Worm (Caenorhabditis elegans) whole organism, late embryonic: Measurements from ENCODE around the gene nmt-1.
A peak's percentile ranks its signal among the peaks of the same experiment; 100 is the strongest.

ENCODE experiments used
- C08G9.2 ChIP-seq: sonication (generic microtip); optimal IDR thresholded peaks from 2 replicates; lab custom pipeline; 2016; ENCODE audit warnings: mild to moderate bottlenecking, missing genetic modification characterization, moderate library complexity, missing compliant biosample characterization
- C38D4.7 ChIP-seq: fragments of 200-800 bp; sonication (Bioruptor generic); optimal IDR thresholded peaks from 2 replicates; lab custom pipeline; 2018; ENCODE audit warnings: mild to moderate bottlenecking, missing genetic modification characterization, moderate library complexity, missing compliant biosample characterization
- K02D7.2 ChIP-seq: sonication (generic microtip); optimal IDR thresholded peaks from 2 replicates; lab custom pipeline; 2017; ENCODE audit warnings: mild to moderate bottlenecking, missing genetic modification characterization, missing compliant biosample characterization
- T23F11.4 ChIP-seq: fragments of 200-800 bp; sonication (Bioruptor generic); optimal IDR thresholded peaks from 2 replicates; lab custom pipeline; 2018; ENCODE audit warnings: mild to moderate bottlenecking, missing genetic modification characterization, missing compliant biosample characterization
- Y22D7AL.16 ChIP-seq: sonication (generic microtip); optimal IDR thresholded peaks from 2 replicates; lab custom pipeline; 2016; ENCODE audit warnings: missing genetic modification characterization, missing compliant biosample characterization
- ahr-1 ChIP-seq: sonication (generic microtip); optimal IDR thresholded peaks from 2 replicates; lab custom pipeline; 2016; ENCODE audit warnings: missing genetic modification characterization, missing compliant biosample characterization
- ceh-18 ChIP-seq: sonication (generic microtip); optimal IDR thresholded peaks from 2 replicates; lab custom pipeline; 2016; ENCODE audit warnings: missing genetic modification characterization, missing compliant biosample characterization
- ceh-19 ChIP-seq: fragments of 200-800 bp; sonication (Bioruptor generic); optimal IDR thresholded peaks from 2 replicates; lab custom pipeline; 2018; ENCODE audit warnings: mild to moderate bottlenecking, missing genetic modification characterization, missing compliant biosample characterization
- ceh-2 ChIP-seq: sonication (generic microtip); optimal IDR thresholded peaks from 2 replicates; lab custom pipeline; 2016; ENCODE audit warnings: missing genotype, missing genetic modification characterization, missing compliant biosample characterization
- ceh-24 ChIP-seq: sonication (generic microtip); optimal IDR thresholded peaks from 2 replicates; lab custom pipeline; 2016; ENCODE audit warnings: mild to moderate bottlenecking, missing genetic modification characterization, missing compliant biosample characterization
- ceh-31 ChIP-seq: sonication (generic microtip); optimal IDR thresholded peaks from 2 replicates; lab custom pipeline; 2016; ENCODE audit warnings: missing genetic modification characterization, missing compliant biosample characterization
- ceh-6 ChIP-seq: fragments of 200-800 bp; sonication (Bioruptor generic); optimal IDR thresholded peaks from 2 replicates; lab custom pipeline; 2018; ENCODE audit warnings: mild to moderate bottlenecking, missing genetic modification characterization, missing compliant biosample characterization
- che-1 ChIP-seq: sonication (generic microtip); optimal IDR thresholded peaks from 2 replicates; lab custom pipeline; 2016; ENCODE audit warnings: mild to moderate bottlenecking, missing genetic modification characterization, missing compliant biosample characterization
- elt-2 ChIP-seq: sonication (generic microtip); optimal IDR thresholded peaks from 2 replicates; lab custom pipeline; 2016; ENCODE audit warnings: missing genetic modification reagents, missing genetic modification characterization, missing compliant biosample characterization
- fax-1 ChIP-seq: sonication (generic microtip); optimal IDR thresholded peaks from 2 replicates; lab custom pipeline; 2016; ENCODE audit warnings: missing genotype, missing genetic modification characterization, missing compliant biosample characterization
- fkh-6 ChIP-seq: sonication (generic microtip); optimal IDR thresholded peaks from 2 replicates; lab custom pipeline; 2016; ENCODE audit warnings: missing genetic modification characterization, missing compliant biosample characterization
- gmeb-2 ChIP-seq: sonication (generic microtip); optimal IDR thresholded peaks from 2 replicates; lab custom pipeline; 2016; ENCODE audit warnings: missing genetic modification characterization, inconsistent platforms, missing compliant biosample characterization
- hlh-13 ChIP-seq: fragments of 200-800 bp; sonication (Bioruptor generic); optimal IDR thresholded peaks from 2 replicates; lab custom pipeline; 2018; ENCODE audit warnings: mild to moderate bottlenecking, missing genetic modification characterization, missing compliant biosample characterization
- hlh-30 ChIP-seq: sonication (generic microtip); optimal IDR thresholded peaks from 2 replicates; lab custom pipeline; 2017; ENCODE audit warnings: antibody characterized with exemption, missing genetic modification characterization, missing compliant biosample characterization; ENCODE audit not compliant: insufficient read depth
- hlh-8 ChIP-seq: sonication (generic microtip); optimal IDR thresholded peaks from 2 replicates; lab custom pipeline; 2016; ENCODE audit warnings: missing genotype, missing genetic modification characterization, missing compliant biosample characterization
- lin-11 ChIP-seq: fragments of 200-800 bp; sonication (Bioruptor generic); optimal IDR thresholded peaks from 2 replicates; lab custom pipeline; 2018; ENCODE audit warnings: mild to moderate bottlenecking, missing genetic modification characterization, missing compliant biosample characterization
- nhr-232 ChIP-seq: sonication (generic microtip); optimal IDR thresholded peaks from 2 replicates; lab custom pipeline; 2016; ENCODE audit warnings: missing genetic modification characterization, missing compliant biosample characterization
- pat-9 ChIP-seq: fragments of 200-800 bp; sonication (Bioruptor generic); optimal IDR thresholded peaks from 2 replicates; lab custom pipeline; 2018; ENCODE audit warnings: mild to moderate bottlenecking, missing genetic modification characterization, moderate library complexity, missing compliant biosample characterization
- pha-2 ChIP-seq: sonication (generic microtip); optimal IDR thresholded peaks from 2 replicates; lab custom pipeline; 2017; ENCODE audit warnings: mild to moderate bottlenecking, missing genetic modification characterization, missing compliant biosample characterization
- pha-4 ChIP-seq: fragments of 150-350 bp; optimal IDR thresholded peaks from 2 replicates; lab custom pipeline; 2018; ENCODE audit warnings: missing biosample characterization, missing genetic modification reagents, missing genetic modification characterization
- ref-2 ChIP-seq: sonication (generic microtip); optimal IDR thresholded peaks from 2 replicates; lab custom pipeline; 2016; ENCODE audit warnings: missing genetic modification characterization, missing compliant biosample characterization
- rnt-1 ChIP-seq: sonication (generic microtip); optimal IDR thresholded peaks from 2 replicates; lab custom pipeline; 2016; ENCODE audit warnings: missing genetic modification characterization, missing compliant biosample characterization
- sdc-2 ChIP-seq: sonication (generic microtip); optimal IDR thresholded peaks from 2 replicates; lab custom pipeline; 2016; ENCODE audit warnings: missing genotype, missing genetic modification characterization, missing compliant biosample characterization
- sox-2 ChIP-seq: fragments of 200-800 bp; sonication (Bioruptor generic); IDR thresholded peaks from 2 replicates; pipeline ENCODE4 v1.3.6; 2022; ENCODE audit warnings: missing genetic modification reagents, missing genetic modification characterization, missing compliant biosample characterization
- sox-4 ChIP-seq: sonication (generic microtip); optimal IDR thresholded peaks from 2 replicates; lab custom pipeline; 2017; ENCODE audit warnings: mild to moderate bottlenecking, missing genetic modification characterization, inconsistent platforms, missing compliant biosample characterization
- tbx-2 ChIP-seq: sonication (generic microtip); optimal IDR thresholded peaks from 2 replicates; lab custom pipeline; 2016; ENCODE audit warnings: missing genetic modification characterization, missing compliant biosample characterization
- unc-42 ChIP-seq: sonication (generic microtip); optimal IDR thresholded peaks from 2 replicates; lab custom pipeline; 2016; ENCODE audit warnings: missing genotype, missing genetic modification characterization, missing compliant biosample characterization

Gene nmt-1

ce11 chrIII:6136178-6136577 lies 20.0 kb upstream of the nmt-1 start, which contains the start of gene mvk-1:
Gene mvk-1, minus strand, starts transcription at chrIII:6136278.
- no peak for TF ChIP-seq ahr-1 (tag; lab: Kevin White, UChicago)
- no peak for TF ChIP-seq che-1 (tag; lab: Kevin White, UChicago)

ce11 chrIII:6135211-6135610 lies 19.1 kb upstream of the nmt-1 start:
- TF ChIP-seq sdc-2 (peak; percentile 22), K02D7.2 (tag; lab: Kevin White, UChicago) (no peak), ceh-19 (peak; percentile 10), ceh-31 (tag; lab: Kevin White, UChicago) (peak; percentile 42), tbx-2 (tag; lab: Kevin White, UChicago) (peak; percentile 29), fax-1 (no peak), nhr-232 (tag; lab: Kevin White, UChicago) (no peak), ref-2 (peak; percentile 30), hlh-30 (tag; lab: Kevin White, UChicago) (no peak), ceh-2 (no peak), hlh-8 (tag; lab: Kevin White, UChicago) (no peak), sox-2 (GFP tag; lab: Robert Waterston, UW) (no peak), unc-42 (tag; lab: Kevin White, UChicago) (peak; percentile 74)

DNA sequence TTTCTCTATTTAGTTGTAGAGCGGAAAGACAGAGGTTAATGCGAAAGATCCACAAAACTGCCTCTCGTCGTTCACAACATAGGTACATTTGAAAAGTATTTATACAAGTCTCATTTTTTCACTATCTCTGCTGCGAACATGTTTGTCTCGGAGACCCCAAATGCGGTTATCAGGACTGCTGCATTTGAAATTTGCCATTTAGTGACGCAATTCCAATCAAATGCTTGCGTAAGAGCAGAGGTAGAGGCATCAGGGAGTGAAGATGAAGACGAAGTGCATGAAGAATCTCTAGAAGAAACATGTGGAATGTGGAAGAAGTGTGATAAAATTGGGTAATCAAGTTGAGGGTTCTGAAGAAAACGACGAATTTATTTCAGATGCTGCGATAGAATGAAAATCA lies 18.0 kb upstream of the nmt-1 start:
- peak; percentile 47 for TF ChIP-seq elt-2 (tag; lab: Kevin White, UChicago)
- TF ChIP-seq pha-4 (tag; lab: Kevin White, UChicago), result no peak
- no peak for TF ChIP-seq hlh-30 (tag; lab: Kevin White, UChicago)
- no peak for TF ChIP-seq sox-2 (GFP tag; lab: Robert Waterston, UW)
- TF ChIP-seq sdc-2, result no peak

DNA sequence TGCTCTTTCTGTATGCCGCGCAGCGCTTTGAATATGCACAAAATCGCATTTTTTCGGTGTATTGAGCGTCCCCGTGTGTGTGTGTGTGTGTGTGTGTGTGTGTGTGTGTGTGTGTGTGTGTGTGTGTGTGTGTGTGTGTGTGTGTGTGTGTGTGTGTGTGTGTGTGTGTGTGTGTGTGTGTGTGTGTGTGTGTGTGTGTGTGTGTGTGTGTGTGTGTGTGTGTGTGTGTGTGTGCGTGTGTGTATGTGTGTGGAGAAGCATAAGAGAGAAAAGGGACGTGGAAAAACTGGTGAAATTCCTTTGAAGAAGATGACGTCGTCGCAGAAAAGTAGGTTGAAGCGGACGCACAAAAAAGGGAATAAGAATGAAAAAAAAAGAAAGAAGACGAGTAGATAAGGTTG lies 17.3 kb upstream of the nmt-1 start:
- TF ChIP-seq gmeb-2, result peak; percentile 71
- TF ChIP-seq C38D4.7, result peak; percentile 63
- TF ChIP-seq ceh-24 (tag; lab: Kevin White, UChicago), result peak; percentile 15
- peak; percentile 59 for TF ChIP-seq ceh-19
- peak; percentile 65 for TF ChIP-seq T23F11.4
- peak; percentile 59 for TF ChIP-seq ceh-6 (GFP tag; lab: Kevin White, UChicago)
- peak; percentile 3 for TF ChIP-seq C08G9.2 (tag; lab: Kevin White, UChicago)
- TF ChIP-seq ceh-31 (tag; lab: Kevin White, UChicago), result peak; percentile 3
- peak; percentile 34 for TF ChIP-seq unc-42 (tag; lab: Kevin White, UChicago)
- TF ChIP-seq pha-2, result peak; percentile 27
- peak; percentile 44 for TF ChIP-seq hlh-13 (GFP tag; lab: Kevin White, UChicago)
- peak; percentile 67 for TF ChIP-seq K02D7.2 (tag; lab: Kevin White, UChicago)
- peak; percentile 12 for TF ChIP-seq lin-11
- peak; percentile 39 for TF ChIP-seq ceh-18 (tag; lab: Kevin White, UChicago)
- TF ChIP-seq pat-9, result peak; percentile 65
- peak; percentile 7 for TF ChIP-seq fkh-6 (tag; lab: Kevin White, UChicago)
- TF ChIP-seq Y22D7AL.16, result peak; percentile 5
- peak; percentile 49 for TF ChIP-seq che-1 (tag; lab: Kevin White, UChicago)
- TF ChIP-seq sox-4 (tag; lab: Kevin White, UChicago), result peak; percentile 60
- TF ChIP-seq tbx-2 (tag; lab: Kevin White, UChicago), result peak; percentile 49
- peak; percentile 54 for TF ChIP-seq elt-2 (tag; lab: Kevin White, UChicago)

DNA sequence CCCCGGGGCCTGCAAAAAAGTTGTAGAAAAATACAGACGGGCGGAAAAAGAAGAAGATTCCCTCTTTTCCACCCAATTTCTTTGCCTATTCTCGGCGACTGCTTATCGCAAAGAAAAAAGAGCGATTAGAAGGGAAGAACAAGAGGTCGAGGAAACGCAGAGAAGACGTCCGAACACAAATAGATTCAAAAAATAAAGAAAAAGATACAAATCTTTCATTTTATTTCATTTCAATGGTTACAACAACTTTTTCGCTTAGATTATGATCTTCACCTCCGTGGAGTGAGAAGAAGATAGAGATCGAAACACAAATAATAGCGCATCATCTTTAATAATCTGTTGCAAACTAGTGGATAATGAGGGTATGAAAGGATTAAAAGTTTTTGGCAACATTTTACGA lies 15.9 kb upstream of the nmt-1 start:
- TF ChIP-seq elt-2 (tag; lab: Kevin White, UChicago) (peak; percentile 39), hlh-8 (tag; lab: Kevin White, UChicago) (no peak), rnt-1 (tag; lab: Kevin White, UChicago) (peak; percentile 42)
